Worm (Caenorhabditis elegans): ENCODE results near the gene ubxn-3.

ubxn-3 gene

DNA sequence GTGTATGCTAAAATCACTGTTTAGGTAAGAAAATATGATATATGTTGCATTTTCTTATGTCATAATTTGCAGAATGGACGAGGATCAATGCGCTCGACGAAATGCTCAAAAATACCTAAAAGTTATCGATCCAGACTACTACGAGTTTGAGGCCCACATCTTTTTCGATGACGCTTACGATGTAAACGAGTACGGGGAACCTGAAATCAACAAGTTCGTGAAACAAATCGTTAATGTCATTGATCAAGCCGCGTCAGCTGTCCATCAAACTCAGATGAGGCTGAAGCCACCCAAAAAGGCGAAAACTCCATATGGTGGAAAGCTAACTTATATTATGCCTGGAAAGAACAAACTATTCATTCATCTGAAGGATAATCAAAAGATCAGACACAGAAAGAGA, 12.4 kb downstream of the ubxn-3 start:
- no peak for TF ChIP-seq ztf-4 (tag; optimal IDR thresholded peaks at IDR 0.05)
- TF ChIP-seq crh-2 (tag; optimal IDR thresholded peaks at IDR 0.05) = no peak
- TF ChIP-seq lin-13 (GFP tag; optimal IDR thresholded peaks at IDR 0.05) = no peak
- TF ChIP-seq nhr-129 (tag; optimal IDR thresholded peaks at IDR 0.05) = no peak
- TF ChIP-seq snpc-4 (tag; optimal IDR thresholded peaks at IDR 0.05) = no peak
- TF ChIP-seq nhr-11 (tag; optimal IDR thresholded peaks at IDR 0.05) = no peak
- no peak for TF ChIP-seq ceh-16 (tag; optimal IDR thresholded peaks at IDR 0.05)
- TF ChIP-seq sem-4 (tag; optimal IDR thresholded peaks at IDR 0.05) = no peak
- TF ChIP-seq ama-1 (optimal IDR thresholded peaks at IDR 0.05) = no peak

DNA sequence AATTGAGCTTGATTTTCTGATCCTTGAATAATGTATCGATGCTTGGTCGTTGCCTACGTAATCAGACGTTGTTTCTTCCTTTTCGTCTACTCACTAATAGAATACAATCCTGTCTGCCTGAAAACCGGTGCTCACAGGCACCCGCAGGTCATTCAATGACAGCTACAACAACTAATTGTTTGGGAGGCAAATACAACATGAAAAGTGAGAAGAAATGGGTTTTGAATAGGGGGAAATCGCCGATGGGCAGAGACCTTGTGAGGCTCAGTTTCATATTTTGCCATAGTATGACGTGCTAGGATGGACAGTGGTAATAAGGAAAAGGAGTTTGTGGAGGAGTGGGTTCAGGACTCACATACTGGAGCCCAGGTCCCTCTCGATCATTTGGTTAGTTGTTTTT, 23.8 kb downstream of the ubxn-3 start, which contains the start of gene chs-2:
Gene chs-2 (plus strand): TSS at position 301 of the 400 bp plus-strand sequence.
- no peak for TF ChIP-seq R02D3.7 (tag; optimal IDR thresholded peaks at IDR 0.05)
- no peak for TF ChIP-seq lsy-2 (tag; optimal IDR thresholded peaks at IDR 0.05)
- no peak for TF ChIP-seq lin-11 (tag; optimal IDR thresholded peaks at IDR 0.05)
- no peak for TF ChIP-seq nhr-6 (tag; optimal IDR thresholded peaks at IDR 0.05)
- TF ChIP-seq ZK546.5 (tag; optimal IDR thresholded peaks at IDR 0.05) = no peak
- no peak for TF ChIP-seq egl-27 (tag; optimal IDR thresholded peaks at IDR 0.05)
- no peak for TF ChIP-seq crh-2 (tag; optimal IDR thresholded peaks at IDR 0.05)
- TF ChIP-seq snpc-4 (tag; optimal IDR thresholded peaks at IDR 0.05) = no peak
- no peak for TF ChIP-seq skn-1 (tag; optimal IDR thresholded peaks at IDR 0.05)
- no peak for TF ChIP-seq elt-3 (tag; optimal IDR thresholded peaks at IDR 0.05)
- TF ChIP-seq sma-3 (GFP tag; optimal IDR thresholded peaks at IDR 0.05) = no peak
- TF ChIP-seq sma-9 (GFP tag; optimal IDR thresholded peaks at IDR 0.05) = no peak
- TF ChIP-seq sma-9 (tag; optimal IDR thresholded peaks at IDR 0.05) = no peak
- no peak for TF ChIP-seq aly-2 (tag; optimal IDR thresholded peaks at IDR 0.05)
- TF ChIP-seq sem-4 (tag; optimal IDR thresholded peaks at IDR 0.05) = no peak
- no peak for TF ChIP-seq ceh-16 (tag; optimal IDR thresholded peaks at IDR 0.05)
- TF ChIP-seq mab-5 (tag; optimal IDR thresholded peaks at IDR 0.05) = no peak
- TF ChIP-seq mdl-1 (tag; optimal IDR thresholded peaks at IDR 0.05) = no peak
- no peak for TF ChIP-seq alr-1 (tag; optimal IDR thresholded peaks at IDR 0.05)

DNA sequence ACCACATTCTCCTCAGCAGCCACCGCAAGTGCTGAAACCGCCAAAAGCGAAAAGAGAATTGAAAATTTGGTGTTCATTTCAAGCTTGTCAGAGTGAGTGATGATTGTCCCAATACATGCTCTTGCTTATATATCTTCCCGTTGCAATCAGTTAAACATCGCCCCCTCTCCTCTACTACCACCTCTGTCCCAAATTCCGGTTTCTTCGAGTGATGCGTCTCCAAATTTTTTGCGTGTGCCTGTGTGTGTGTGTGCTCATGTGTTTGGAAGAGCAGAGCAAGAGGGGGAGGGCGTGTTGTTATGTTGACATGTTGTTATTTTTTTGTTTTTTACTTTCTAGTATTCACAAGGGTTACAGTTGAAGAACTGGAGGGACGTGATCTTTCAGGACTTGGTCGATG, 26.0 kb downstream of the ubxn-3 start, which contains the start of gene abu-11:
Gene abu-11 (minus strand): TSS at position 101 of the 400 bp plus-strand sequence.
- no peak for TF ChIP-seq snpc-4 (tag; optimal IDR thresholded peaks at IDR 0.05)
- TF ChIP-seq mab-5 (tag; optimal IDR thresholded peaks at IDR 0.05) = no peak
- TF ChIP-seq fos-1 (tag; optimal IDR thresholded peaks at IDR 0.05) = no peak
- no peak for TF ChIP-seq crh-2 (tag; optimal IDR thresholded peaks at IDR 0.05)
- TF ChIP-seq mbf-1 (tag; optimal IDR thresholded peaks at IDR 0.05) = no peak
- TF ChIP-seq skn-1 (tag; optimal IDR thresholded peaks at IDR 0.05) = no peak
- no peak for TF ChIP-seq unc-39 (tag; optimal IDR thresholded peaks at IDR 0.05)
- TF ChIP-seq ceh-82 (tag; optimal IDR thresholded peaks at IDR 0.05) = no peak
- TF ChIP-seq nhr-129 (tag; optimal IDR thresholded peaks at IDR 0.05) = no peak
- TF ChIP-seq mdl-1 (tag; optimal IDR thresholded peaks at IDR 0.05) = no peak
- TF ChIP-seq gmeb-1 (tag; optimal IDR thresholded peaks at IDR 0.05) = no peak
- no peak for TF ChIP-seq sma-9 (GFP tag; optimal IDR thresholded peaks at IDR 0.05)
- no peak for TF ChIP-seq sma-9 (tag; optimal IDR thresholded peaks at IDR 0.05)

DNA sequence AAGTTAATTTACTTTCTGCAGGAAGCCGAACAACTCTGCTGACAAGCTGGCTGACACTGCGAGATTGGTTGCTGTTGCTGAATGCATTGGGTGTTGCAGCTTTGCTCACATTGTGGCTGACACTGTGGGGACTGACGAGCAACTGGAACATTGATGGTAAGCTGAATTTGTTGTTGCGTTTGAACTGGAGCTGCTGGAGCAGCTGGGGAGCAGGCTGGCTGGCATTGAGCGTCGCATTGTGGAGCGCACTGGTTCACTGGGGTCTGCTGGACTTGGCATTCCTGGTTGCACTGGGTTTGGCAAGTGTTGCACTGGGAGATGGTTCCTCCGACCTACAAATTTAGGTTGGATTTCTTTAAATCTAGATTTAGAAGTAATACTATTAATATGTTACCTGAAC, 27.9 kb downstream of the ubxn-3 start:
- no peak for TF ChIP-seq snpc-4 (tag; optimal IDR thresholded peaks at IDR 0.05)
- no peak for TF ChIP-seq lin-13 (GFP tag; optimal IDR thresholded peaks at IDR 0.05)
- no peak for TF ChIP-seq lin-11 (tag; optimal IDR thresholded peaks at IDR 0.05)
- no peak for TF ChIP-seq nhr-77 (tag; optimal IDR thresholded peaks at IDR 0.05)
- TF ChIP-seq zag-1 (tag; optimal IDR thresholded peaks at IDR 0.05) = no peak
- no peak for TF ChIP-seq nhr-6 (tag; optimal IDR thresholded peaks at IDR 0.05)
- no peak for TF ChIP-seq skn-1 (tag; optimal IDR thresholded peaks at IDR 0.05)
- TF ChIP-seq ztf-11 (tag; optimal IDR thresholded peaks at IDR 0.05) = no peak
- TF ChIP-seq ZK546.5 (tag; optimal IDR thresholded peaks at IDR 0.05) = no peak
- no peak for TF ChIP-seq nhr-11 (tag; optimal IDR thresholded peaks at IDR 0.05)
- no peak for TF ChIP-seq peb-1 (tag; optimal IDR thresholded peaks at IDR 0.05)
- no peak for TF ChIP-seq F13H6.1 (tag; optimal IDR thresholded peaks at IDR 0.05)
- no peak for TF ChIP-seq ceh-16 (tag; optimal IDR thresholded peaks at IDR 0.05)
- TF ChIP-seq Y55F3AM.14 (GFP tag; optimal IDR thresholded peaks at IDR 0.05) = no peak
- no peak for TF ChIP-seq nhr-10 (tag; optimal IDR thresholded peaks at IDR 0.05)

DNA sequence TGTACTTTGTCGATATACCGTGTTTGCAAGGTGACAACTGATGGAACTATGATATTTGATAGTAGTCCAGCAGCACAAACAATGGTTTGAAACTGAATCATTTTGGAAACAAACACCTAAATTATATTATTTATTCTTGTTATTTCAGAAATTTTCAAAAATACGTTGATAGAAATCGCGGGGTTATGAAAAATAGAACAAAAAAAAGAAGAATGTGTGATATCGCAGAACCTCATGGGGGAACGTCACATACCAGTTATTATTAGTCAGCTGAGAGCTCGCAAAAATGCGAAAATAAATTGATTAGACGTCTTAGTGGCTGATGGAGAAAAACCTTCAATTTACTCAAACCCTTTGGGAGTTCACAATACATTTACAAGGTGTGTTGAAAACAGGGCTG, 31.5 kb downstream of the ubxn-3 start, which contains the start of gene T01D1.5:
Gene T01D1.5 (minus strand): TSS at position 101 of the 400 bp plus-strand sequence.
- TF ChIP-seq nhr-77 (tag; optimal IDR thresholded peaks at IDR 0.05) (no peak), dmd-4 (tag; optimal IDR thresholded peaks at IDR 0.05) (no peak), unc-62 (GFP tag; optimal IDR thresholded peaks at IDR 0.05) (no peak), lin-13 (GFP tag; optimal IDR thresholded peaks at IDR 0.05) (no peak), egl-27 (tag; optimal IDR thresholded peaks at IDR 0.05) (no peak), aly-2 (tag; optimal IDR thresholded peaks at IDR 0.05) (no peak), sma-9 (GFP tag; optimal IDR thresholded peaks at IDR 0.05) (no peak), sma-9 (tag; optimal IDR thresholded peaks at IDR 0.05) (no peak), sma-3 (GFP tag; optimal IDR thresholded peaks at IDR 0.05) (no peak), unc-55 (GFP tag; optimal IDR thresholded peaks at IDR 0.05) (no peak), nhr-23 (tag; optimal IDR thresholded peaks at IDR 0.05) (no peak), gmeb-1 (tag; optimal IDR thresholded peaks at IDR 0.05) (no peak), alr-1 (tag; optimal IDR thresholded peaks at IDR 0.05) (no peak), ztf-1 (GFP tag; conservative IDR thresholded peaks at IDR 0.05) (no peak), nhr-237 (tag; optimal IDR thresholded peaks at IDR 0.05) (no peak), ama-1 (optimal IDR thresholded peaks at IDR 0.05) (no peak), nhr-129 (tag; optimal IDR thresholded peaks at IDR 0.05) (no peak), crh-2 (tag; optimal IDR thresholded peaks at IDR 0.05) (no peak), skn-1 (tag; optimal IDR thresholded peaks at IDR 0.05) (no peak)
